Worm (Caenorhabditis elegans) whole organism, late embryonic: ENCODE data around the gene nhl-1.

Experiments
- C38D4.7 ChIP-seq: fragments of 200-800 bp; sonication (Bioruptor generic); optimal IDR thresholded peaks from 2 replicates; lab custom pipeline; 2018; ENCODE audit warnings: mild to moderate bottlenecking, missing genetic modification characterization, moderate library complexity, missing compliant biosample characterization
- ceh-19 ChIP-seq: fragments of 200-800 bp; sonication (Bioruptor generic); optimal IDR thresholded peaks from 2 replicates; lab custom pipeline; 2018; ENCODE audit warnings: mild to moderate bottlenecking, missing genetic modification characterization, missing compliant biosample characterization
- elt-2 ChIP-seq: sonication (generic microtip); optimal IDR thresholded peaks from 2 replicates; lab custom pipeline; 2016; ENCODE audit warnings: missing genetic modification reagents, missing genetic modification characterization, missing compliant biosample characterization
- fkh-10 ChIP-seq: fragments of 150-350 bp; optimal IDR thresholded peaks from 2 replicates; lab custom pipeline; 2014; ENCODE audit warnings: missing biosample characterization, missing genetic modification reagents, missing genetic modification characterization
- madf-2 ChIP-seq: sonication (generic microtip); optimal IDR thresholded peaks from 2 replicates; lab custom pipeline; 2017; ENCODE audit warnings: missing genetic modification characterization, missing compliant biosample characterization
- nfya-1 ChIP-seq: sonication (generic microtip); optimal IDR thresholded peaks from 2 replicates; lab custom pipeline; 2017; ENCODE audit warnings: missing genetic modification characterization, mild to moderate bottlenecking, missing compliant biosample characterization, antibody characterized with exemption, moderate library complexity
- pha-4 ChIP-seq: fragments of 150-350 bp; optimal IDR thresholded peaks from 2 replicates; lab custom pipeline; 2018; ENCODE audit warnings: missing biosample characterization, missing genetic modification reagents, missing genetic modification characterization
- pqm-1 ChIP-seq: sonication (generic microtip); optimal IDR thresholded peaks from 2 replicates; lab custom pipeline; 2016; ENCODE audit warnings: missing genetic modification characterization, missing compliant biosample characterization
- ref-2 ChIP-seq: sonication (generic microtip); optimal IDR thresholded peaks from 2 replicates; lab custom pipeline; 2016; ENCODE audit warnings: missing genetic modification characterization, missing compliant biosample characterization
- unc-55 ChIP-seq: sonication (generic microtip); optimal IDR thresholded peaks from 2 replicates; lab custom pipeline; 2017; ENCODE audit warnings: missing biosample characterization, missing genetic modification reagents, missing genetic modification characterization

DNA sequence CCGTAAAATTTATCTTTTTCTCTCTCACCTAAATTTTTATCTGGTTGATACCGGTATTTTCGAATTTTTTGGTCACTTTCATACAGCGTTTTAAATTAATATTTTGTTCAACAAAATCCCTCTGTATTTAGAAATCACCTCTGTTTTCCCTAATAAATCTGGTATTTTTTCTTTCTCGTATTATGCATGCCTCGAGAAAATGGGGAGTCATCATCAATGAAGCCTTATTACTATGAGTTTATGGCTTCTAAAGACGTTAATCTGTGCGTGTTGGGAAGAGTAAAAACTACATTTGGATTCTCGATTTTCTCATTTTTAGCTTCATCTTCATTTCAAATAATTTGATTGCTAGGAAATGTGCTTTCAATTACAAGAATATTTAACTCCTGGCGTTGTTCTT lies 32.0 kb upstream of the nhl-1 start, which contains the start of gene ZC84.7:
- TF ChIP-seq unc-55 (GFP tag; lab: Kevin White, UChicago) (no peak), madf-2 (tag; lab: Kevin White, UChicago) (no peak), nfya-1 (tag; lab: Kevin White, UChicago) (no peak), ref-2 (no peak), pha-4 (no peak), elt-2 (no peak), pqm-1 (tag; lab: Kevin White, UChicago) (no peak), ceh-19 (GFP tag; lab: Kevin White, UChicago) (no peak), C38D4.7 (GFP tag; lab: Kevin White, UChicago) (no peak), fkh-10 (GFP tag; lab: Kevin White, UChicago) (no peak)
